Fruit fly (Drosophila melanogaster): ENCODE data around the gene Gnmt.

DNA sequence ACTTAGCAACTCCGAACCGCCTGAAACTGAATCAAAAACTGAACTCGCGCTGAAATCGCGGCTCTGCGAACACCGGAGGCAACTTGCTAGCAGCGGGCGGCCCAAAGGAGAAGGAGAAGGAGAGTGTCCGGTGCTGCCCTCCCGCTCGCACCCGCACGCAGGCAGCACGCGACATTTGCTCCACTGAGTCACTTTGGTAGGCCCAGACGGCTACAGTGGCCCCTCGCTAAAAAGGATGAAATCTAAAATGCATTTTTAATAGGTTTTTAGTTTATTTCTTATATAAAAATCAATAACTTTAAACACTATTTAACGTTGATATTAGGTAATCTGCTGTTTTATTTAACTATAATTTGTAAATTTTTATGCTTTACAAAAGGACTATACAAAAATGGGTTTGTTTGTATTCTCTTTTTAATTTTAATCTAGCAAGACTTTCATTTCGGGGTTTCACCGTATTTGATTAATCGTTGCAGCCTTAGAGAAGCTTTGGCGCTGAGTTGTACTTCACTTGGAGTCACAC is 48.0 kb downstream of the Gnmt start, which contains the start of gene Men:
- no peak for TF ChIP-seq CG8478 (optimal IDR thresholded peaks at IDR 0.05)
- TF ChIP-seq CTCF (optimal IDR thresholded peaks at IDR 0.05): no peak

Measured in S2 (cell line).